Worm (Caenorhabditis elegans) whole organism, young adult: ENCODE measurements around the gene F18A1.1.

Experiments
- C06A6.2 ChIP-seq: fragments of 200-800 bp; sonication (Bioruptor generic); conservative IDR thresholded peaks from 2 replicates; pipeline ENCODE4 v1.3.6; 2022; ENCODE audit warnings: missing genetic modification characterization, missing compliant biosample characterization
- F57C9.4 ChIP-seq: sonication (generic microtip); optimal IDR thresholded peaks from 2 replicates; lab custom pipeline; 2017; ENCODE audit warnings: mild to moderate bottlenecking, missing genetic modification characterization, missing compliant biosample characterization
- ama-1 ChIP-seq, 3 experiments: fragments of 150-350 bp in 1 of 3; sonication (generic microtip) in 2 of 3; optimal IDR thresholded peaks; 2 replicates each; lab custom pipeline; 2014 to 2018; ENCODE audit warnings: missing biosample characterization in 2 of 3, missing genetic modification characterization in 2 of 3, missing genetic modification reagents in 2 of 3
- dox-1 ChIP-seq: fragments of 200-800 bp; sonication (Bioruptor generic); IDR thresholded peaks from 2 replicates; pipeline ENCODE4 v1.3.6; 2022; ENCODE audit warnings: missing genetic modification reagents, missing genetic modification characterization, missing compliant biosample characterization
- gei-17 ChIP-seq: fragments of 200-800 bp; sonication (Bioruptor generic); optimal IDR thresholded peaks from 2 replicates; lab custom pipeline; 2018; ENCODE audit warnings: mild to moderate bottlenecking, missing genetic modification characterization, missing compliant biosample characterization
- let-607 ChIP-seq, 2 experiments: fragments of 200-800 bp in 1 of 2; sonication (Bioruptor generic) in 1 of 2; sonication (generic microtip) in 1 of 2; optimal IDR thresholded peaks; 2 replicates each; lab custom pipeline; 2016 to 2018; ENCODE audit warnings: mild to moderate bottlenecking in 2 of 2, missing compliant biosample characterization in 2 of 2, missing genetic modification characterization in 2 of 2, moderate library complexity in 2 of 2, missing genotype in 1 of 2
- lin-40 ChIP-seq: sonication (generic microtip); optimal IDR thresholded peaks from 2 replicates; lab custom pipeline; 2016; ENCODE audit warnings: missing genetic modification characterization, mild to moderate bottlenecking, missing compliant biosample characterization, missing genotype, missing genetic modification reagents
- pbrm-1 ChIP-seq: fragments of 200-800 bp; sonication (Bioruptor generic); IDR thresholded peaks from 2 replicates; pipeline ENCODE4 v1.3.6; 2022; ENCODE audit warnings: missing genetic modification reagents, missing genetic modification characterization, missing compliant biosample characterization
- sea-2 ChIP-seq: fragments of 200-800 bp; sonication (Bioruptor generic); IDR thresholded peaks from 2 replicates; pipeline ENCODE4 v1.3.6; 2022; ENCODE audit warnings: missing genetic modification characterization, missing compliant biosample characterization
- snpc-4 ChIP-seq, 5 experiments: fragments of 150-350 bp in 1 of 5; sonication (generic microtip) in 4 of 5; optimal IDR thresholded peaks; 2 replicates each; lab custom pipeline; 2014 to 2018; ENCODE audit warnings: missing genetic modification characterization in 5 of 5, missing biosample characterization in 3 of 5, antibody characterized with exemption in 2 of 5, mild to moderate bottlenecking in 2 of 5, missing compliant biosample characterization in 2 of 5, missing genotype in 2 of 5, moderate library complexity in 2 of 5, missing genetic modification reagents in 1 of 5
- zfh-2 ChIP-seq: fragments of 200-800 bp; sonication (Bioruptor generic); conservative IDR thresholded peaks from 2 replicates; pipeline ENCODE4 v1.3.6; 2022; ENCODE audit warnings: missing genetic modification reagents, missing genetic modification characterization, missing compliant biosample characterization
- zim-3 ChIP-seq: sonication (generic microtip); optimal IDR thresholded peaks from 2 replicates; lab custom pipeline; 2017; ENCODE audit warnings: mild to moderate bottlenecking, missing genetic modification characterization, moderate library complexity, missing compliant biosample characterization

ce11 chrII:7693929-7694328 is 9.2 kb downstream of the F18A1.1 start, which contains the start of gene nhx-2:
- TF ChIP-seq zim-3 (tag; lab: Kevin White, UChicago) (no peak), snpc-4 (GFP tag; optimal IDR thresholded peaks at IDR 0.05; lab: Kevin White, UChicago) (no peak), snpc-4 (tag; optimal IDR thresholded peaks at IDR 0.05; lab: Kevin White, UChicago) (no peak), ama-1 (optimal IDR thresholded peaks at IDR 0.05; lab: Kevin White, UChicago) (no peak), ama-1 (GFP tag; optimal IDR thresholded peaks at IDR 0.05; lab: Kevin White, UChicago) (no peak), pbrm-1 (GFP tag; lab: Robert Waterston, UW) (no peak), let-607 (tag; optimal IDR thresholded peaks at IDR 0.05; lab: Kevin White, UChicago) (no peak), C06A6.2 (GFP tag; lab: Robert Waterston, UW) (no peak), dox-1 (no peak), zfh-2 (GFP tag; lab: Robert Waterston, UW) (no peak), lin-40 (tag; lab: Kevin White, UChicago) (no peak), sea-2 (no peak), F57C9.4 (no peak), gei-17 (no peak)
